Worm (Caenorhabditis elegans) whole organism, late embryonic: ENCODE data around the gene F15H10.9.

Experiments
- ceh-22 ChIP-seq: sonication (generic microtip); optimal IDR thresholded peaks from 2 replicates; lab custom pipeline; 2017; ENCODE audit warnings: missing biosample characterization, missing genetic modification characterization
- ceh-6 ChIP-seq: fragments of 200-800 bp; sonication (Bioruptor generic); optimal IDR thresholded peaks from 2 replicates; lab custom pipeline; 2018; ENCODE audit warnings: mild to moderate bottlenecking, missing genetic modification characterization, missing compliant biosample characterization
- ceh-9 ChIP-seq: sonication (generic microtip); optimal IDR thresholded peaks from 2 replicates; lab custom pipeline; 2016; ENCODE audit warnings: mild to moderate bottlenecking, missing genetic modification characterization, inconsistent platforms, missing compliant biosample characterization
- dve-1 ChIP-seq: sonication (generic microtip); optimal IDR thresholded peaks from 2 replicates; lab custom pipeline; 2017; ENCODE audit warnings: antibody characterized with exemption, mild to moderate bottlenecking, missing genetic modification characterization, missing compliant biosample characterization
- ets-4 ChIP-seq: sonication (generic microtip); optimal IDR thresholded peaks from 2 replicates; lab custom pipeline; 2016; ENCODE audit warnings: missing genetic modification characterization, missing compliant biosample characterization
- fkh-10 ChIP-seq: fragments of 150-350 bp; optimal IDR thresholded peaks from 2 replicates; lab custom pipeline; 2014; ENCODE audit warnings: missing biosample characterization, missing genetic modification reagents, missing genetic modification characterization
- gmeb-2 ChIP-seq: sonication (generic microtip); optimal IDR thresholded peaks from 2 replicates; lab custom pipeline; 2016; ENCODE audit warnings: missing genetic modification characterization, inconsistent platforms, missing compliant biosample characterization
- nhr-11 ChIP-seq: fragments of 150-350 bp; optimal IDR thresholded peaks from 2 replicates; lab custom pipeline; 2014; ENCODE audit warnings: missing biosample characterization, missing genetic modification characterization
- pag-3 ChIP-seq: sonication (generic microtip); optimal IDR thresholded peaks from 2 replicates; lab custom pipeline; 2016; ENCODE audit warnings: missing compliant biosample characterization, missing genetic modification characterization, borderline replicate concordance
- pha-4 ChIP-seq: fragments of 150-350 bp; optimal IDR thresholded peaks from 2 replicates; lab custom pipeline; 2018; ENCODE audit warnings: missing biosample characterization, missing genetic modification reagents, missing genetic modification characterization
- syd-9 ChIP-seq: sonication (generic microtip); optimal IDR thresholded peaks from 2 replicates; lab custom pipeline; 2016; ENCODE audit warnings: mild to moderate bottlenecking, missing genetic modification characterization, moderate library complexity, missing compliant biosample characterization
- ttx-3 ChIP-seq: sonication (generic microtip); optimal IDR thresholded peaks from 2 replicates; lab custom pipeline; 2016; ENCODE audit warnings: missing genetic modification reagents, missing genetic modification characterization, missing compliant biosample characterization

DNA sequence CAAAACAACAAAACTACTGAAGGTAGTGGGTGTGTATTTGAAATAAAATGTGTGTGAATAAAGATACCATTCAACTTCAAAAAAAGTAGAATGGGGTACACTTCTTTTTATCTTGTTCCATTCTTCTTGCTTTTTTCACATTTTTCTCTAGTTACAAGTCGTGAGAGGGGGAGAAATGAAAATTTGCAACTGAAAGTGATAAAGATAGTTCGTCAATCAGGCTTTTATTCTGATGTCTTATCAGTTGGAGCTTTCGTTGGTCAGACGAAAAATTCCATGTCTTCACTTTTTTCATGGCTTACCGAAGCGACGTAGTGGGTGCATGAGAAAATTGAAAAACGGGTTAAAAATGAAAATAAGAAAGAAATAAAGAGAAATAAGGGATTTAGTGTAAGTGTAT, 19.2 kb upstream of the F15H10.9 start, which contains the start of gene Y32F6A.4:
- no peak for TF ChIP-seq ceh-6
- TF ChIP-seq syd-9: no peak
- no peak for TF ChIP-seq pha-4 (tag; lab: Kevin White, UChicago)
- TF ChIP-seq pag-3: no peak
- no peak for TF ChIP-seq ets-4 (tag; lab: Kevin White, UChicago)
- no peak for TF ChIP-seq nhr-11 (tag; lab: Kevin White, UChicago)
- TF ChIP-seq ceh-22 (tag; lab: Kevin White, UChicago): no peak
- no peak for TF ChIP-seq ceh-9
- TF ChIP-seq fkh-10 (GFP tag; lab: Kevin White, UChicago): no peak
- no peak for TF ChIP-seq gmeb-2
- TF ChIP-seq ttx-3: no peak
- no peak for TF ChIP-seq dve-1 (tag; lab: Kevin White, UChicago)
